Fruit fly (Drosophila melanogaster): Measurements from ENCODE around the gene CG11294.
A peak's percentile ranks its signal among the peaks of the same experiment; 100 is the strongest.

Gene CG11294

dm6 chrX:8650631-8651133, 42.7 kb downstream of the CG11294 start, which contains the start of gene oc:
Gene oc (minus strand): TSS chrX:8650681.
- TF ChIP-seq CG16779 (tag; optimal IDR thresholded peaks at IDR 0.05), result peak; percentile 28
- peak; percentile 68; the same call in 2 of the 3 replicates for TF ChIP-seq eg (GFP tag; IDR thresholded peaks at IDR 0.05)
- no peak for TF ChIP-seq Hr38 (GFP tag; optimal IDR thresholded peaks at IDR 0.05)
- peak; percentile 29 for TF ChIP-seq spab (GFP tag; optimal IDR thresholded peaks at IDR 0.05)
- TF ChIP-seq Met (GFP tag; optimal IDR thresholded peaks at IDR 0.05), result peak; percentile 37
- peak; percentile 19 for TF ChIP-seq Sox102F (GFP tag; optimal IDR thresholded peaks at IDR 0.05)
- no peak for TF ChIP-seq Sox15 (GFP tag; optimal IDR thresholded peaks at IDR 0.05)
- TF ChIP-seq ss (GFP tag; optimal IDR thresholded peaks at IDR 0.05), result peak; percentile 68 to 79
- peak; percentile 60 for TF ChIP-seq CG32006 (GFP tag; optimal IDR thresholded peaks at IDR 0.05)
- TF ChIP-seq CG4318 (GFP tag; optimal IDR thresholded peaks at IDR 0.05), result no peak
- peak; percentile 33 for TF ChIP-seq CG34406 (GFP tag; optimal IDR thresholded peaks at IDR 0.05)
- no peak for TF ChIP-seq CG8319 (GFP tag; optimal IDR thresholded peaks at IDR 0.05)
- no peak for TF ChIP-seq Hr4 (GFP tag; optimal IDR thresholded peaks at IDR 0.05)
- peak; percentile 15 for TF ChIP-seq topi (GFP tag; optimal IDR thresholded peaks at IDR 0.05)
- TF ChIP-seq Ets21C (GFP tag; optimal IDR thresholded peaks at IDR 0.05), result peak; percentile 18
- TF ChIP-seq CG11762 (GFP tag; optimal IDR thresholded peaks at IDR 0.05; ENCODE audit: insufficient read depth), result peak; percentile 45
- peak; percentile 21 for TF ChIP-seq net (GFP tag; optimal IDR thresholded peaks at IDR 0.05)
- peak; percentile 17 for TF ChIP-seq vri (GFP tag; optimal IDR thresholded peaks at IDR 0.05)
- peak; percentile 49; the same call in 1 of the 3 replicates for TF ChIP-seq CG8119 (GFP tag; IDR thresholded peaks at IDR 0.05)
- TF ChIP-seq CG1621 (tag; optimal IDR thresholded peaks at IDR 0.05), result peak; percentile 50
- peak; percentile 66 for TF ChIP-seq CG9139 (GFP tag; optimal IDR thresholded peaks at IDR 0.05)
- peak; percentile 27 for TF ChIP-seq esn (GFP tag; optimal IDR thresholded peaks at IDR 0.05)
- peak; percentile 52; the same call in 1 of the 2 replicates for TF ChIP-seq CG15336 (GFP tag; IDR thresholded peaks at IDR 0.05)
- peak; percentile 58 for TF ChIP-seq Lpt (GFP tag; optimal IDR thresholded peaks at IDR 0.05)
- peak; percentile 78 for TF ChIP-seq dsx (GFP tag; optimal IDR thresholded peaks at IDR 0.05; ENCODE audit: poor library complexity, severe bottlenecking)
- TF ChIP-seq Eip78C (GFP tag), result peak; percentile 70
- TF ChIP-seq Eip93F (GFP tag; optimal IDR thresholded peaks at IDR 0.05), result no peak
- TF ChIP-seq lz (GFP tag; optimal IDR thresholded peaks at IDR 0.05), result no peak
- peak; percentile 86 for TF ChIP-seq CG6163 (GFP tag; IDR thresholded peaks at IDR 0.05)
- no peak for TF ChIP-seq svp (GFP tag)
- TF ChIP-seq CG11902 (GFP tag; optimal IDR thresholded peaks at IDR 0.05), result no peak
- peak; percentile 58 for TF ChIP-seq CG6808 (GFP tag; optimal IDR thresholded peaks at IDR 0.05)
- TF ChIP-seq CG6792 (GFP tag; optimal IDR thresholded peaks at IDR 0.05), result peak; percentile 38
- peak; percentile 18 for TF ChIP-seq Smox (GFP tag; optimal IDR thresholded peaks at IDR 0.05)
- TF ChIP-seq pdm3 (GFP tag; optimal IDR thresholded peaks at IDR 0.05), result peak; percentile 57
- TF ChIP-seq CG6276 (GFP tag; optimal IDR thresholded peaks at IDR 0.05), result no peak
- no peak for TF ChIP-seq dac (GFP tag; optimal IDR thresholded peaks at IDR 0.05)
- peak; percentile 41 for TF ChIP-seq CG10669 (GFP tag; optimal IDR thresholded peaks at IDR 0.05)
- no peak for TF ChIP-seq CG31627 (GFP tag; optimal IDR thresholded peaks at IDR 0.05)
- TF ChIP-seq acj6 (GFP tag; optimal IDR thresholded peaks at IDR 0.05), result no peak
- no peak for TF ChIP-seq Hr39 (GFP tag; optimal IDR thresholded peaks at IDR 0.05)
- peak; percentile 50 for TF ChIP-seq CG3919 (GFP tag; optimal IDR thresholded peaks at IDR 0.05)
- TF ChIP-seq salr (GFP tag; optimal IDR thresholded peaks at IDR 0.05), result peak; percentile 28 to 49
- peak; percentile 32 for TF ChIP-seq OdsH (GFP tag; optimal IDR thresholded peaks at IDR 0.05)
- TF ChIP-seq Eip75B (GFP tag; optimal IDR thresholded peaks at IDR 0.05), result peak; percentile 21
- TF ChIP-seq achi (GFP tag; optimal IDR thresholded peaks at IDR 0.05), result peak; percentile 43
- peak; percentile 36 for TF ChIP-seq Ets96B (tag; optimal IDR thresholded peaks at IDR 0.05)
- no peak for TF ChIP-seq fd85E (GFP tag; optimal IDR thresholded peaks at IDR 0.05)
- no peak for TF ChIP-seq Blimp-1 (GFP tag; optimal IDR thresholded peaks at IDR 0.05)
- 0 out of 2 replicates have a peak, but pooled peaks have one; percentile 16 for TF ChIP-seq CG11294 (GFP tag; IDR thresholded peaks at IDR 0.05)
- peak; percentile 25 for TF ChIP-seq fd59A (GFP tag; optimal IDR thresholded peaks at IDR 0.05)
- TF ChIP-seq Sox14 (GFP tag; optimal IDR thresholded peaks at IDR 0.05), result peak; percentile 46

All from whole organism, prepupa.